Fruit fly (Drosophila melanogaster) whole organism: ENCODE measurements around the gene Hmgcr.

ENCODE experiments used
- CG8478 ChIP-seq: fragments of >200 bp; optimal IDR thresholded peaks from 2 replicates; lab custom pipeline; 2018; ENCODE audit warnings: inconsistent platforms
- Dll ChIP-seq: fragments of >200 bp; optimal IDR thresholded peaks from 2 replicates; lab custom pipeline; 2017
- EcR ChIP-seq, 2 experiments: fragments of >200 bp; optimal IDR thresholded peaks; 2 replicates each; lab custom pipeline; 2017; ENCODE audit warnings: missing biosample characterization in 2 of 2, missing genetic modification characterization in 2 of 2, missing genetic modification reagents in 2 of 2
- pan ChIP-seq: fragments of >200 bp; optimal IDR thresholded peaks from 2 replicates; lab custom pipeline; 2017
- psq ChIP-seq: fragments of >200 bp; optimal IDR thresholded peaks from 2 replicates; lab custom pipeline; 2017
- usp ChIP-seq: fragments of >200 bp; optimal IDR thresholded peaks from 2 replicates; lab custom pipeline; 2017; ENCODE audit warnings: missing biosample characterization, missing genetic modification characterization, mixed read lengths

Hmgcr gene

DNA sequence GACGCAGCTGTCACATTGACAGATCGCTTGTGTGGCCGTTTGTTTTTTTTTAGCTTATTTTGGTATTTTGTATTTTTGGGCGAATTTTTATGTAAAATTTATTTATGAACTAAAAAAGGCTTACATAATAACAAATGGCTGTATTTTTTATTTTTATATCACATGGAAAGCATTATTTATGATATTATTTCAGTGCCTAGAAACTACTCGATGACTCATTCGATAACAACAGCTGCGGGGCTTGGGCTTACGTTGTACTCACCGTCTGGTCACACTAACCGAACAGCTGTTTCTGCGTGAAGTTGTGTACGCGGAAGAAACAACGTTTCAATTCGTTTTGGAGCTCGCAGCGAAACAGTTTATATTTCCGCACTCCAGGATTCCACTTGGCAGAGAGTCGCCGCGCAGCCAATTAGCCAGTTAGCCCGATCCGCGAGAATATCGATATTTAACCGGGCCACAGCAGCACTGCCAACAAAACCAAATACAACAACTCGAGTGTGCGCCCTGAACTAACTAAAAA lies at the start of gene Hmgcr, which contains the start of gene Rpn9:
Gene Hmgcr, plus strand, starts transcription at position 335 of the 523 bp plus-strand sequence.
Gene Rpn9, minus strand, starts transcription at position 473 of the 523 bp plus-strand sequence.
- TF ChIP-seq EcR (GFP tag; optimal IDR thresholded peaks at IDR 0.05; lab: Kevin White, UChicago) (no peak), pan (lab: Kevin White, UChicago) (no peak), usp (GFP tag; lab: Kevin White, UChicago) (no peak), psq (no peak), Dll (lab: Kevin White, UChicago) (no peak), CG8478 (no peak)

DNA sequence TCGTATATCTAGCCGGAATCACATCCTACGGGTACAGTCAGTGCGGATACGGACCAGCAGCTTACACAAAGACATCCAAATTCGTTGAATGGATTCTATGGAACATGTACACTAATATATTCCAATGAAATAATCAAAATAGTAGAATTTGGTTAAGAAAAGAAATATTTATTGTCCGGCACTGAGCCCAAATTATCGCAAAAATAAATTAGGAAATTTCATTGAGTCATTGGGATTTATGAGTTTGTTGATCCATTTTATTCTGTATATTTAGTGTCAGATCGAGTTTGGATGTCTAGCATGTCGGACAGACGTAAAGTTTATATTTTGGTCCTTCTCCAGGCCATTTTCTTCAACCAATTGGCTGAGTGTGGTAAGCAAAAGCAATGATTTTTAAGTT lies 49.4 kb upstream of the Hmgcr start, which contains the start of gene CG18754:
Gene CG18754, plus strand, starts transcription at position 301 of the 400 bp plus-strand sequence.
- TF ChIP-seq pan (lab: Kevin White, UChicago) (no peak), usp (GFP tag; lab: Kevin White, UChicago) (no peak), EcR (GFP tag; optimal IDR thresholded peaks at IDR 0.05; lab: Kevin White, UChicago) (no peak), CG8478 (no peak)

DNA sequence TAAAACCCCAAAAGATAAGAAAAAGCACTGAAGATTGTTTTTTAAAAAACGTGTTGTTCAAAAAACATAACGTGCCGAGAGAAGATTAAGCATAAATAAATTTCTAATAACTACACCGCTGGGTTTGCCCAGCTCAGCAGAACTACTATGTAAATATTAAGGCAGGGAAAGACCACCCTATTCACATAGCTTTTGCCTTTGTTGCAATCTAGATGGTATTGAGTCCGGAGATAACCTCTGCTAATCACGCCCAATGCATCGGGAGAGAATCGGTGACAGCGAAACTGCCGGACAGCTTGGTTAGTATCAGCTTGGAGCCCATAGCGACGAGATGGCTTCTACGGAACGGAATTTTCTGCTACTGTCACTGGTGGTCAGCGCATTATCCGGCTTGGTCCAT lies 47.2 kb upstream of the Hmgcr start, which contains the start of gene SPE:
Gene SPE, plus strand, starts transcription at position 301 of the 400 bp plus-strand sequence.
- no peak for TF ChIP-seq pan (lab: Kevin White, UChicago)
- no peak for TF ChIP-seq EcR (GFP tag; optimal IDR thresholded peaks at IDR 0.05; lab: Kevin White, UChicago)
- no peak for TF ChIP-seq psq

DNA sequence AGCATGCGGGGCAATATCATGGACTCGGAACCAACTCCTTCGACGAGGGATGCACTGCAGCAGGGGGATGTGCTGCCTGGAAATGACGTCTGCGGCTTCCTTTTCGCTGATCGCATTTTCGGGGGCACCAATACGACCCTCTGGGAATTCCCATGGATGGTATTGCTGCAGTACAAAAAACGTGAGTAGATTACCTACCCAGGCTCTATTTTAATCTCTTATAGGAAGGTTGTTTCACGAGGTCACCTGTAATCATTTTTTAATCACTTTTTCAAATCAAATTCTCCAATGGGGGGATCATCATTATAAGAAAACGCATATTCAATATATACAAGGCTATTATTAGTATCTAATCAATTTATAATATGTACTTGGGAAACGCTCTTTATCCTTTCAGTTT lies 46.2 kb upstream of the Hmgcr start:
- TF ChIP-seq EcR (GFP tag; optimal IDR thresholded peaks at IDR 0.05; lab: Kevin White, UChicago) (no peak), CG8478 (no peak), psq (no peak), pan (lab: Kevin White, UChicago) (no peak), Dll (lab: Kevin White, UChicago) (no peak), usp (GFP tag; lab: Kevin White, UChicago) (no peak)

DNA sequence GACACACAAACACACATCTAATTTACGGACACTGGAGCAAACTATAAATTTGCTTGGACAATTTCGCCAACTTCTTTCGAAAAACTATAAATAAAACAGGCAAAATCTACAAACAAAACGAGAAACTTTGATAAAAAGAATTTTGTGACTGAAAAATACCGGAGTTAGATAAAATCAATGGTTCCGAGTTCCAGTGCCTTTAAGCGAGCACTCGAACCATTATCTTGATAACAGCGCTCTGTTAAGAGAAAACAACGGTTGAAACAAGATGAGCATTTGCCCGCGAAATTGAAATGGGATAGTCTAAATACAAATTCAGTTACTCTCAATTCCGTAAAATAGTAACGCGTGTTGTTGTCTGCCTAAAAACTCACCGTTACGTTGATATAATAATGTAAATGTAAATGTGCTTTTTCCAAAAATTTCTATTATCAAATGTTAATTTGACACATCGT lies 38.5 kb upstream of the Hmgcr start, which contains the start of gene CG10254:
Gene CG10254, minus strand, starts transcription at position 405 of the 455 bp plus-strand sequence.
- no peak for TF ChIP-seq Dll (lab: Kevin White, UChicago)
- no peak for TF ChIP-seq EcR (GFP tag; optimal IDR thresholded peaks at IDR 0.05; lab: Kevin White, UChicago)
- no peak for TF ChIP-seq usp (GFP tag; lab: Kevin White, UChicago)

DNA sequence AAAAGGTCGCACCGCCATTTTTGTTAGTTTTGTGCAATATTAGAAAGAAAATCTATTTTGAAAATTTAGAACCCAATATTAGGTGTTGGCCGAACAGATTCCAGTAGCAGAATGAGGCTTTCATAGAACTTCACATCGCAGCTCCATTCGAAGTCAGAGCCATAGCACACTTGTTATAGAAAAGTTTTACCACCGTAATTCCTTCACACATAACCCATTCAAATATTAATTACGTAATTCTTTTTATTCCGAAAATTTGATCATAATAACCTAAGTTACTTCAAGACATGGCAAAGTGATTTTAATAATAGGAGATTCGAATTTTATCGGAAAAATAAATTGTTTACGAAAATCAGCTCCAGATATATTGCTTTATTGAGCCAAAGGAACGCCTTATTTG lies 37.0 kb upstream of the Hmgcr start, which contains the start of gene CG10252:
Gene CG10252, minus strand, starts transcription at position 101 of the 400 bp plus-strand sequence.
- TF ChIP-seq Dll (lab: Kevin White, UChicago) (no peak), usp (GFP tag; lab: Kevin White, UChicago) (no peak), psq (no peak), CG8478 (no peak)

DNA sequence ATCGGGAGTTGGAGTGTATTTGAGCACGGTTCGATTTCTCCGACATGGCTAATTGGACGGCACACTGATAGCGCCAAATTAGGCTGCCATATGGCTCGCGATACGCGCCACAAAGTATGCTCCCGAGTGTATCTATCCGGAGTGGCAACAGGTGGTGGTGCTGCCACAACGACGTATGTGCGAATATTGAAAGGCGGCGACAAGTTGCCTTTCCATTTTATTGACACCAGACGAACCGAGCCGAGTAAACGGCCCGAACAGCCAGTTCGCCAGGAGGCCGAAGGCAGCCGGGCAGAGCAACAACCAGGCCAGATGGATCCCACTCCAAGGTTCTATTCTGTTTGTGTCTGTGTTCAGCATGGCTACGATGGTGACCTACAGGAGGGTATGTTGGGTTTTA lies 34.3 kb upstream of the Hmgcr start, which contains the start of gene prt:
Gene prt, minus strand, starts transcription at position 193 of the 400 bp plus-strand sequence.
- TF ChIP-seq CG8478 (no peak), Dll (lab: Kevin White, UChicago) (no peak), pan (lab: Kevin White, UChicago) (no peak), psq (no peak), EcR (GFP tag; optimal IDR thresholded peaks at IDR 0.05; lab: Kevin White, UChicago) (no peak), usp (GFP tag; lab: Kevin White, UChicago) (no peak)

DNA sequence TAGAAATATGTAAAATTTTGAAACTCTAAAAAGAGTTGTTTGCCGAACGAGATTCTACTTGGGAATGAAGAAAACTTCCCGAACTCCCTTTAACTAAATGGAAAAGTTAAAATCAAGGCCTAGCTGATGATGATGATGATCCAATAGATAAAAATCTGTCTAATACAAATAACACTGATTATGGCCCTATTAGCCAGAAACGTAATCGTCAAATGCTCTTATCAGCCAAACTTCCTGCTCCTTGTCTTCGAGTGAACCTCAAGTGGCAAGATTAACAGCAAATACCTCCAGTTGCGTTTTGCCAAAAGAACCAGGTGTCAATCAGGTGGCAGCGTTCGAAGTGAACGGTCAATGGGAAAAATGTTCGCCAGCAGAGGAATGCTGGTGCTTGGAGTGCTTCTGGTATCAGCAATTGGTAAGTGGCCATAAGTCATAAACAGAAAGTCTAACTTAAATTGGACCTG lies 32.8 kb upstream of the Hmgcr start, which contains the start of the genes CG31468 and Gba1a:
Gene CG31468, minus strand, starts transcription at position 51 of the 464 bp plus-strand sequence.
Gene Gba1a, plus strand, starts transcription at position 318 of the 464 bp plus-strand sequence.
- TF ChIP-seq EcR (GFP tag; optimal IDR thresholded peaks at IDR 0.05; lab: Kevin White, UChicago) (no peak), CG8478 (no peak), psq (no peak), Dll (lab: Kevin White, UChicago) (no peak), usp (GFP tag; lab: Kevin White, UChicago) (no peak), pan (lab: Kevin White, UChicago) (no peak)

DNA sequence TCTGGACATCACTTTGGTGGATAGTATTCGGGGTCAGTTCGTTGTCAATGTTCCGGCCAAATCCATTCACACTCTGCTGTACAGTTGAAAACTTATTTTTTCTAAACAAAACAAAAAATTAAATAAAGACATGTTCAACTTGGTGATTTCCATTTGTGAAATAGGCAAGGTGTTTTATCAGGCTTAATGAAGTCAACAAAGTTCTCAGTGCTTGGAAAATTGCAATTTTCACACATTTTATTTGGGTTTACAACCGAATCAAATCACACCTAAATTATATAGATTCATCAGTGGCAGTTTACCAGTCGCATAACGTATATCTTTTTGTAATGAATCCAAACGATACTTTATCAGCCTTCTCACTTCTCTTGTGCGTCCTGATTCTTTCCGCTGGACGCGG lies 30.7 kb upstream of the Hmgcr start, which contains the start of gene Qsox4:
Gene Qsox4, plus strand, starts transcription at position 301 of the 400 bp plus-strand sequence.
- TF ChIP-seq usp (GFP tag; lab: Kevin White, UChicago) (no peak), EcR (GFP tag; optimal IDR thresholded peaks at IDR 0.05; lab: Kevin White, UChicago) (no peak), Dll (lab: Kevin White, UChicago) (no peak), CG8478 (no peak), pan (lab: Kevin White, UChicago) (no peak), psq (no peak)

DNA sequence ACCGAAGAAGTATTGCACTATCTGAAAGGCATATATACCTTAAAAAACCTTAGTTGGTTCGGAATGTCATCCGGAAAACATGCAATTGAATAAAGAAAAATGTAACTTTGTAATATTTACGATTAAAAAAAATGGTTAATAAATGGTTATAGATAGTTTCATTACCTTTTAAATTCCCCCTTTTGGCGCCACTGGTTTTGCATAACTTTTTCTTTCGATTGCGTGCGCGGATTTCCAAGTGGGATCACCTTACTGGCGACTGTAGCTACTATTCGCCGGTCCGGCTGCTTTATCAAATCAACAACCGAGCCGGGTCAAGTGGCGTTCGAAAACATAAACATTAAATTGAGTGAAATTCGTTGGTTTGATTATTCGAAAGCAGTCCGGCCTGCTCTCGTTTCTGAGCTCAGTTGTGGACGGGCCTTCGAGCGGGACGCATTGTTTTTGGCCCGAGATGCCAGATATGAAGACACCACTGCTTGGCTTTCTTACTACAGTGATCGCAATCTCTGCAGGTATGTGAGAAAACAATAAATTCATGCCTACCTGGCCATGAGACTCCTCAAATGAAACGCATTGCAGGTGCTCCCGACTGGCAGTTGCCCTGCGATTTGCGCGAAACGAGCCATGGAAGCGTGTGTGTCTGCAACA lies 28.6 kb upstream of the Hmgcr start, which contains the start of gene Gba1b:
Gene Gba1b, plus strand, starts transcription at position 422 of the 651 bp plus-strand sequence.
- TF ChIP-seq psq: no peak
- TF ChIP-seq CG8478: no peak
- no peak for TF ChIP-seq pan (lab: Kevin White, UChicago)
- TF ChIP-seq Dll (lab: Kevin White, UChicago): no peak
- TF ChIP-seq usp (GFP tag; lab: Kevin White, UChicago): no peak
- no peak for TF ChIP-seq EcR (GFP tag; optimal IDR thresholded peaks at IDR 0.05; lab: Kevin White, UChicago)

DNA sequence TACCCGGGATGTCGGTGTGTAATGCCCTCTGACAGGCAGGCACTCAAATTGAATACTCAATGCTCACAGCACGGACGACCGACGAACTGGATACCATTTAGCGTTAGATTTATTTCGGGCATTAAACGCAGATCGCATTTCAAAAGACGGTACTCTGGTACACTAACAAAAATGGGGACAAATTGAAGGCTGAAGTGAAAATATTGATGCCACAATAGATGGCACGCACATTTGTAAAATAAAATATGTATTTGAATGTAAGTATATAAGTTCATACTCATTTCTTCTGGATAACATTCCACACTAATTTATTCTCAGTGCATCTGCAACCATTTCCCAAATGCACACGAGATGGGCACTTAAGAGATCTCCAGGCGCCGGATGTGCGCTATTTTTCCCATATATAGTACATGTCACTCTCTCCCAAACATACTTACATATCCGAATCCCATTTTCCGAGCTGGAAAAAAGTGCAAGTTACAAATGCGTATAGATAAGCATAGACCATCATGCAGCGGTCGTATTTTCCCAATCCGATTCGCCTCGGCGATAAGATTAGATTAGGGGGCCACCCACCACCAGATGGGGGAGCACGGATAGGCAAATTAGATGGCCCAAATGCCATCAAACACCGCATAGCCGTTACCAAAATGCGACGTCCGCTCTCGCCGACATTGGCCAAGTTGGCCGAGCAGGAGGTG lies 23.5 kb upstream of the Hmgcr start, which contains the start of gene CG10301:
Gene CG10301, plus strand, starts transcription at position 651 of the 701 bp plus-strand sequence.
- TF ChIP-seq usp (GFP tag; lab: Kevin White, UChicago): no peak
